Worm (Caenorhabditis elegans) whole organism, L4 larva: ENCODE data around the gene brd-1.

ENCODE experiments used
- F26F4.8 ChIP-seq: fragments of 200-800 bp; sonication (Bioruptor generic); conservative IDR thresholded peaks from 2 replicates; pipeline ENCODE4 v1.3.6; 2022; ENCODE audit warnings: missing genetic modification characterization, missing compliant biosample characterization
- F49E8.2 ChIP-seq: sonication (generic microtip); optimal IDR thresholded peaks from 2 replicates; lab custom pipeline; 2016; ENCODE audit warnings: missing compliant biosample characterization, mild to moderate bottlenecking, missing genetic modification characterization, borderline replicate concordance
- R02D3.7 ChIP-seq: fragments of 150-350 bp; sonication (generic microtip); optimal IDR thresholded peaks from 3 replicates; lab custom pipeline; 2014; ENCODE audit warnings: missing biosample characterization, missing genetic modification characterization
- T20F7.1 ChIP-seq: fragments of 200-800 bp; sonication (Bioruptor generic); optimal IDR thresholded peaks from 2 replicates; lab custom pipeline; 2018; ENCODE audit warnings: mild to moderate bottlenecking, missing genetic modification characterization, missing compliant biosample characterization
- Y75B8A.6 ChIP-seq: fragments of 200-800 bp; sonication (Bioruptor generic); IDR thresholded peaks from 2 replicates; pipeline ENCODE4 v1.3.6; 2022; ENCODE audit warnings: missing genetic modification reagents, missing genetic modification characterization, missing compliant biosample characterization
- ZK337.2 ChIP-seq: fragments of 200-800 bp; sonication (Bioruptor generic); IDR thresholded peaks from 2 replicates; pipeline ENCODE4 v1.3.6; 2022; ENCODE audit warnings: missing genetic modification reagents, missing genetic modification characterization, missing compliant biosample characterization
- aha-1 ChIP-seq: fragments of 150-350 bp; peaks from one replicate; lab custom pipeline; 2014; ENCODE audit warnings: missing biosample characterization, missing genetic modification characterization
- aly-2 ChIP-seq: sonication (generic microtip); optimal IDR thresholded peaks from 2 replicates; lab custom pipeline; 2018; ENCODE audit warnings: missing biosample characterization, missing genetic modification characterization
- ceh-20 ChIP-seq: fragments of 200-800 bp; sonication (Bioruptor generic); IDR thresholded peaks from 2 replicates; pipeline ENCODE4 v1.3.6; 2022; ENCODE audit warnings: missing genetic modification reagents, missing genetic modification characterization, missing compliant biosample characterization
- ceh-28 ChIP-seq: fragments of 150-350 bp; optimal IDR thresholded peaks from 2 replicates; lab custom pipeline; 2014; ENCODE audit warnings: missing biosample characterization, missing genetic modification reagents, missing genetic modification characterization
- ceh-82 ChIP-seq: sonication (generic microtip); optimal IDR thresholded peaks from 2 replicates; lab custom pipeline; 2017; ENCODE audit warnings: missing biosample characterization, missing genetic modification characterization
- cey-2 ChIP-seq: sonication (generic microtip); optimal IDR thresholded peaks from 3 replicates; lab custom pipeline; 2017; ENCODE audit warnings: missing genetic modification characterization, mild to moderate bottlenecking, missing compliant biosample characterization, antibody characterized with exemption, borderline replicate concordance; ENCODE audit not compliant: insufficient read depth
- ctbp-1 ChIP-seq: fragments of 200-800 bp; sonication (Bioruptor generic); IDR thresholded peaks from 2 replicates; pipeline ENCODE4 v1.3.6; 2022; ENCODE audit warnings: missing genetic modification reagents, missing genetic modification characterization, missing compliant biosample characterization
- daf-16 ChIP-seq, 3 experiments: sonication (generic microtip); optimal IDR thresholded peaks; 2 replicates each; lab custom pipeline; 2016 to 2017; ENCODE audit warnings: missing genetic modification characterization in 3 of 3, missing genetic modification reagents in 3 of 3, mild to moderate bottlenecking in 2 of 3, missing compliant biosample characterization in 2 of 3, missing biosample characterization in 1 of 3, moderate library complexity in 1 of 3
- daf-8 ChIP-seq: fragments of 200-800 bp; sonication (Bioruptor generic); IDR thresholded peaks from 2 replicates; pipeline ENCODE4 v1.3.6; 2022; ENCODE audit warnings: missing genetic modification characterization, missing compliant biosample characterization
- dmd-8 ChIP-seq: fragments of 200-800 bp; sonication (Bioruptor generic); IDR thresholded peaks from 2 replicates; pipeline ENCODE4 v1.3.6; 2022; ENCODE audit warnings: missing genetic modification characterization, missing compliant biosample characterization
- dpl-1 ChIP-seq: fragments of 150-350 bp; optimal IDR thresholded peaks from 2 replicates; lab custom pipeline; 2014; ENCODE audit warnings: missing biosample characterization, missing genetic modification reagents, missing genetic modification characterization
- duxl-1 ChIP-seq: sonication (generic microtip); optimal IDR thresholded peaks from 2 replicates; lab custom pipeline; 2016; ENCODE audit warnings: mild to moderate bottlenecking, missing genetic modification characterization, moderate library complexity, missing compliant biosample characterization; ENCODE audit not compliant: poor library complexity
- gei-8 ChIP-seq: fragments of 200-800 bp; sonication (Bioruptor generic); optimal IDR thresholded peaks from 2 replicates; lab custom pipeline; 2018; ENCODE audit warnings: mild to moderate bottlenecking, missing genetic modification characterization, missing compliant biosample characterization
- hif-1 ChIP-seq, 2 experiments: sonication (generic microtip); optimal IDR thresholded peaks; 2 replicates each; lab custom pipeline; 2016 to 2017; ENCODE audit warnings: missing compliant biosample characterization in 2 of 2, missing genetic modification characterization in 2 of 2, missing genetic modification reagents in 2 of 2, missing genotype in 2 of 2, mild to moderate bottlenecking in 1 of 2
- hlh-11 ChIP-seq: fragments of 200-800 bp; sonication (Bioruptor generic); optimal IDR thresholded peaks from 2 replicates; lab custom pipeline; 2018; ENCODE audit warnings: mild to moderate bottlenecking, missing genetic modification characterization, missing compliant biosample characterization
- hlh-30 ChIP-seq: sonication (generic microtip); optimal IDR thresholded peaks from 2 replicates; lab custom pipeline; 2017; ENCODE audit warnings: antibody characterized with exemption, mild to moderate bottlenecking, missing genetic modification characterization, missing compliant biosample characterization; ENCODE audit not compliant: insufficient read depth
- lim-7 ChIP-seq: fragments of 200-800 bp; sonication (Bioruptor generic); IDR thresholded peaks from 2 replicates; pipeline ENCODE4 v1.3.6; 2022; ENCODE audit warnings: missing genetic modification characterization, missing compliant biosample characterization
- lin-15B ChIP-seq: fragments of 150-350 bp; sonication (generic microtip); optimal IDR thresholded peaks from 3 replicates; lab custom pipeline; 2014; ENCODE audit warnings: missing biosample characterization, missing genetic modification characterization
- lin-38 ChIP-seq: fragments of 200-800 bp; sonication (Bioruptor generic); IDR thresholded peaks from 2 replicates; pipeline ENCODE4 v1.3.6; 2022; ENCODE audit warnings: missing genetic modification reagents, missing genetic modification characterization, missing compliant biosample characterization
- lin-39 ChIP-seq: fragments of 150-350 bp; optimal IDR thresholded peaks from 2 replicates; lab custom pipeline; 2014; ENCODE audit warnings: missing biosample characterization, missing genetic modification reagents, missing genetic modification characterization
- madf-9 ChIP-seq: fragments of 200-800 bp; sonication (Bioruptor generic); conservative IDR thresholded peaks from 2 replicates; pipeline ENCODE4 v1.3.6; 2022; ENCODE audit warnings: missing genetic modification reagents, missing genetic modification characterization, missing compliant biosample characterization
- mep-1 ChIP-seq: fragments of 150-350 bp; sonication (generic microtip); optimal IDR thresholded peaks from 3 replicates; lab custom pipeline; 2014; ENCODE audit warnings: missing biosample characterization, missing genetic modification characterization
- nhr-10 ChIP-seq: fragments of 150-350 bp; optimal IDR thresholded peaks from 2 replicates; lab custom pipeline; 2014; ENCODE audit warnings: missing biosample characterization, missing genetic modification characterization
- nhr-102 ChIP-seq: sonication (generic microtip); optimal IDR thresholded peaks from 2 replicates; lab custom pipeline; 2016; ENCODE audit warnings: mild to moderate bottlenecking, missing genetic modification characterization, moderate library complexity, missing compliant biosample characterization
- nhr-11 ChIP-seq: fragments of 150-350 bp; optimal IDR thresholded peaks from 2 replicates; lab custom pipeline; 2014; ENCODE audit warnings: missing biosample characterization, missing genetic modification characterization
- nhr-237 ChIP-seq: sonication (generic microtip); optimal IDR thresholded peaks from 2 replicates; lab custom pipeline; 2017; ENCODE audit warnings: missing biosample characterization, missing genetic modification characterization
- nhr-41 ChIP-seq: fragments of 200-800 bp; sonication (Bioruptor generic); IDR thresholded peaks from 2 replicates; pipeline ENCODE4 v1.3.6; 2022; ENCODE audit warnings: missing genetic modification reagents, missing genetic modification characterization, missing compliant biosample characterization
- nhr-42 ChIP-seq: fragments of 200-800 bp; sonication (Bioruptor generic); IDR thresholded peaks from 2 replicates; pipeline ENCODE4 v1.3.6; 2022; ENCODE audit warnings: missing genetic modification characterization, missing compliant biosample characterization
- nhr-6 ChIP-seq: fragments of 150-350 bp; optimal IDR thresholded peaks from 2 replicates; lab custom pipeline; 2014; ENCODE audit warnings: missing biosample characterization, missing genetic modification characterization
- pha-4 ChIP-seq, 2 experiments: fragments of 150-350 bp in 1 of 2; fragments of 200-800 bp in 1 of 2; sonication (Bioruptor generic) in 1 of 2; IDR thresholded peaks in 1 of 2; optimal IDR thresholded peaks in 1 of 2; 2 replicates each; pipeline versions ENCODE4 v1.3.6 to Lab custom; 2014 to 2022; ENCODE audit warnings: missing genetic modification characterization in 2 of 2, missing genetic modification reagents in 2 of 2, missing biosample characterization in 1 of 2, missing compliant biosample characterization in 1 of 2
- php-3 ChIP-seq: fragments of 200-800 bp; sonication (Bioruptor generic); IDR thresholded peaks from 2 replicates; pipeline ENCODE4 v1.3.6; 2022; ENCODE audit warnings: missing genetic modification reagents, missing genetic modification characterization, missing compliant biosample characterization
- set-16 ChIP-seq: fragments of 200-800 bp; sonication (Bioruptor generic); IDR thresholded peaks from 2 replicates; pipeline ENCODE4 v1.3.6; 2022; ENCODE audit warnings: missing genetic modification reagents, missing genetic modification characterization, missing compliant biosample characterization
- skn-1 ChIP-seq: fragments of 150-350 bp; optimal IDR thresholded peaks from 2 replicates; lab custom pipeline; 2014; ENCODE audit warnings: missing biosample characterization, missing genetic modification characterization
- snpc-1.2 ChIP-seq: fragments of 200-800 bp; sonication (Bioruptor generic); IDR thresholded peaks from 2 replicates; pipeline ENCODE4 v1.3.6; 2022; ENCODE audit warnings: missing genetic modification reagents, missing genetic modification characterization, missing compliant biosample characterization
- tag-97 ChIP-seq: fragments of 200-800 bp; sonication (Bioruptor generic); IDR thresholded peaks from 2 replicates; pipeline ENCODE4 v1.3.6; 2022; ENCODE audit warnings: missing genetic modification characterization, missing compliant biosample characterization
- tra-1 ChIP-seq: fragments of 200-800 bp; sonication (Bioruptor generic); IDR thresholded peaks from 2 replicates; pipeline ENCODE4 v1.3.6; 2022; ENCODE audit warnings: missing genetic modification reagents, missing genetic modification characterization, missing compliant biosample characterization
- unc-130 ChIP-seq: sonication (generic microtip); optimal IDR thresholded peaks from 2 replicates; lab custom pipeline; 2016; ENCODE audit warnings: missing genetic modification reagents, missing genetic modification characterization, missing compliant biosample characterization
- zfp-3 ChIP-seq: fragments of 200-800 bp; sonication (Bioruptor generic); conservative IDR thresholded peaks from 2 replicates; pipeline ENCODE4 v1.3.6; 2022; ENCODE audit warnings: missing genetic modification reagents, missing genetic modification characterization, missing compliant biosample characterization
- zip-11 ChIP-seq: fragments of 200-800 bp; sonication (Bioruptor generic); IDR thresholded peaks from 2 replicates; pipeline ENCODE4 v1.3.6; 2022; ENCODE audit warnings: missing genetic modification characterization, missing compliant biosample characterization
- ztf-11 ChIP-seq: fragments of 150-350 bp; optimal IDR thresholded peaks from 2 replicates; lab custom pipeline; 2014; ENCODE audit warnings: missing biosample characterization, missing genetic modification characterization

The brd-1 gene

ce11 chrIII:6871668-6872067 lies 17.6 kb downstream of the brd-1 start (continued):
- TF ChIP-seq hif-1 (tag; optimal IDR thresholded peaks at IDR 0.05; lab: Kevin White, UChicago): peak in 1 of 2 experiments; percentile 90
- no peak for TF ChIP-seq lim-7
- no peak for TF ChIP-seq nhr-42
- no peak for TF ChIP-seq Y75B8A.6
- TF ChIP-seq hlh-11 (tag; lab: Kevin White, UChicago): peak; percentile 6
- TF ChIP-seq, all 104 proteins: peak for 7

- TF ChIP-seq snpc-1.2 (GFP tag; lab: Robert Waterston, UW) (no peak), ctbp-1 (no peak), hlh-11 (tag; lab: Kevin White, UChicago) (peak; percentile 59), madf-9 (GFP tag; lab: Robert Waterston, UW) (no peak), lin-39 (tag; lab: Kevin White, UChicago) (no peak), hlh-30 (tag; lab: Kevin White, UChicago) (peak; percentile 42), daf-16 (GFP tag; optimal IDR thresholded peaks at IDR 0.05; lab: Kevin White, UChicago) (peak in 1 of 2 experiments; percentile 66), daf-16 (tag; optimal IDR thresholded peaks at IDR 0.05; lab: Kevin White, UChicago) (no peak), aha-1 (peak; percentile 78), pha-4 (GFP tag; IDR thresholded peaks at IDR 0.05; lab: Robert Waterston, UW) (no peak), pha-4 (tag; optimal IDR thresholded peaks at IDR 0.05; lab: Kevin White, UChicago) (no peak), nhr-11 (tag; lab: Kevin White, UChicago) (peak; percentile 45), ceh-20 (GFP tag; lab: Robert Waterston, UW) (no peak), F26F4.8 (no peak), zfp-3 (GFP tag; lab: Robert Waterston, UW) (no peak), set-16 (GFP tag; lab: Robert Waterston, UW) (no peak)
Observed at ce11 chrIII:6871067-6871466, 18.2 kb downstream of the brd-1 start.

DNA sequence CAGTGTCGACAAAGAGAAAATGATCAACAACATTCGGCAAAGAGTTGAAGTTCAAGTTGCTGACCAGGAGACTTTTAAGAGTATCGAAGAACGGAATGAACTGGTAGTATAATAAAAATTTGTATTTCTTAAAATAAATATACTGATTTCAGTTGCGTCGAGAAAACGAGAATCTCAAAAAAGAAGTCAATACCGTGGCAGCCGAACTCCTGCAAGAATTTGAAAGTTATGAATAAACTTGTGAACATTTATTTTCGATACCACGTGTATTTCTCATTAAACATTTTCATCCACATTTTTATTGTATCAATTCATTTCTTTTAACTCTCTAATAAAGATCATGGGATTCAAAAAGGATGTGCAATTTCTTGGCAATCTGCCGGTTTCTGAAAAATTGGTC lies 19.3 kb downstream of the brd-1 start, which contains the start of gene K04C2.8:
Gene K04C2.8 (plus strand): TSS at position 301 of the 400 bp plus-strand sequence.
- TF ChIP-seq daf-8 (GFP tag; lab: Robert Waterston, UW): no peak
- TF ChIP-seq Y75B8A.6: no peak
- TF ChIP-seq ceh-28 (tag; lab: Kevin White, UChicago): no peak
- TF ChIP-seq zip-11 (GFP tag; lab: Robert Waterston, UW): no peak
- no peak for TF ChIP-seq tra-1
- TF ChIP-seq gei-8 (GFP tag; lab: Kevin White, UChicago): no peak
- no peak for TF ChIP-seq mep-1
- no peak for TF ChIP-seq ZK337.2
- no peak for TF ChIP-seq lin-15B (tag; lab: Kevin White, UChicago)
- TF ChIP-seq duxl-1 (tag; lab: Kevin White, UChicago): no peak
- TF ChIP-seq tag-97 (GFP tag; lab: Robert Waterston, UW): no peak
- no peak for TF ChIP-seq F49E8.2 (tag; lab: Kevin White, UChicago)
- no peak for TF ChIP-seq lin-38
- no peak for TF ChIP-seq R02D3.7 (tag; lab: Kevin White, UChicago)

ce11 chrIII:6869268-6869667 lies 20.0 kb downstream of the brd-1 start, which contains the start of the genes cra-1 and kbp-1:
TSS of gene cra-1 (minus strand) at chrIII:6869460.
TSS of gene kbp-1 (plus strand) at chrIII:6869633.
- TF ChIP-seq nhr-6 (tag; lab: Kevin White, UChicago) (no peak), lin-15B (tag; lab: Kevin White, UChicago) (no peak), cey-2 (tag; lab: Kevin White, UChicago) (no peak), T20F7.1 (GFP tag; lab: Kevin White, UChicago) (no peak), nhr-237 (tag; lab: Kevin White, UChicago) (no peak), dmd-8 (GFP tag; lab: Robert Waterston, UW) (no peak), daf-16 (GFP tag; optimal IDR thresholded peaks at IDR 0.05; lab: Kevin White, UChicago) (no peak), daf-16 (tag; optimal IDR thresholded peaks at IDR 0.05; lab: Kevin White, UChicago) (no peak), nhr-102 (tag; lab: Kevin White, UChicago) (no peak), ceh-82 (tag; lab: Kevin White, UChicago) (no peak), dpl-1 (GFP tag; lab: Kevin White, UChicago) (peak; percentile 82), nhr-10 (tag; lab: Kevin White, UChicago) (no peak), aly-2 (tag; lab: Kevin White, UChicago) (no peak), gei-8 (GFP tag; lab: Kevin White, UChicago) (no peak), skn-1 (no peak), unc-130 (GFP tag; lab: Kevin White, UChicago) (no peak), ztf-11 (tag; lab: Kevin White, UChicago) (no peak), nhr-41 (GFP tag; lab: Robert Waterston, UW) (no peak), php-3 (GFP tag; lab: Robert Waterston, UW) (no peak)
